Worm (Caenorhabditis elegans) whole organism, young adult: ENCODE data around the gene glb-20.

Experiments used
- B0019.2 ChIP-seq: fragments of 200-800 bp; sonication (Bioruptor generic); conservative IDR thresholded peaks from 2 replicates; pipeline ENCODE4 v1.3.6; 2022; ENCODE audit warnings: missing genetic modification reagents, missing genetic modification characterization, missing compliant biosample characterization
- B0336.3 ChIP-seq: fragments of 200-800 bp; sonication (Bioruptor generic); IDR thresholded peaks from 2 replicates; pipeline ENCODE4 v1.3.6; 2022; ENCODE audit warnings: missing genetic modification characterization, missing compliant biosample characterization
- F33H1.4 ChIP-seq: fragments of 200-800 bp; sonication (Bioruptor generic); IDR thresholded peaks from 2 replicates; pipeline ENCODE4 v1.3.6; 2022; ENCODE audit warnings: missing genetic modification reagents, missing genetic modification characterization, missing compliant biosample characterization
- K11D2.4 ChIP-seq: fragments of 200-800 bp; sonication (Bioruptor generic); IDR thresholded peaks from 2 replicates; pipeline ENCODE4 v1.3.6; 2022; ENCODE audit warnings: missing genetic modification reagents, missing genetic modification characterization, missing compliant biosample characterization
- K12H6.12 ChIP-seq: fragments of 200-800 bp; sonication (Bioruptor generic); optimal IDR thresholded peaks from 2 replicates; lab custom pipeline; 2018; ENCODE audit warnings: mild to moderate bottlenecking, missing genetic modification characterization, missing compliant biosample characterization
- Y56A3A.18 ChIP-seq: fragments of 200-800 bp; sonication (Bioruptor generic); IDR thresholded peaks from 2 replicates; pipeline ENCODE4 v1.3.6; 2022; ENCODE audit warnings: missing genetic modification reagents, missing genetic modification characterization, missing compliant biosample characterization
- Y79H2A.3 ChIP-seq: fragments of 200-800 bp; sonication (Bioruptor generic); conservative IDR thresholded peaks from 2 replicates; pipeline ENCODE4 v1.3.6; 2022; ENCODE audit warnings: missing genetic modification reagents, missing genetic modification characterization, missing compliant biosample characterization
- akir-1 ChIP-seq: fragments of 200-800 bp; sonication (Bioruptor generic); optimal IDR thresholded peaks from 2 replicates; lab custom pipeline; 2018; ENCODE audit warnings: mild to moderate bottlenecking, missing genetic modification characterization, moderate library complexity, missing compliant biosample characterization
- athp-1 ChIP-seq: sonication (generic microtip); optimal IDR thresholded peaks from 2 replicates; lab custom pipeline; 2017; ENCODE audit warnings: mild to moderate bottlenecking, missing genetic modification characterization, missing compliant biosample characterization
- attf-3 ChIP-seq: fragments of 200-800 bp; sonication (Bioruptor generic); conservative IDR thresholded peaks from 2 replicates; pipeline ENCODE4 v1.3.6; 2022; ENCODE audit warnings: missing genetic modification reagents, missing genetic modification characterization, missing compliant biosample characterization
- attf-5 ChIP-seq: fragments of 200-800 bp; sonication (Bioruptor generic); optimal IDR thresholded peaks from 2 replicates; lab custom pipeline; 2018; ENCODE audit warnings: mild to moderate bottlenecking, missing genetic modification characterization, missing compliant biosample characterization
- bed-2 ChIP-seq: fragments of 200-800 bp; sonication (Bioruptor generic); IDR thresholded peaks from 2 replicates; pipeline ENCODE4 v1.3.6; 2022; ENCODE audit warnings: missing genetic modification reagents, missing genetic modification characterization, missing compliant biosample characterization
- ccch-3 ChIP-seq: fragments of 200-800 bp; sonication (Bioruptor generic); optimal IDR thresholded peaks from 2 replicates; lab custom pipeline; 2018; ENCODE audit warnings: mild to moderate bottlenecking, missing genetic modification characterization, missing compliant biosample characterization
- ceh-100 ChIP-seq: fragments of 200-800 bp; sonication (Bioruptor generic); IDR thresholded peaks from 2 replicates; pipeline ENCODE4 v1.3.6; 2022; ENCODE audit warnings: missing genetic modification reagents, missing genetic modification characterization, missing compliant biosample characterization
- ceh-40 ChIP-seq: fragments of 200-800 bp; sonication (Bioruptor generic); IDR thresholded peaks from 2 replicates; pipeline ENCODE4 v1.3.6; 2022; ENCODE audit warnings: missing genetic modification characterization, missing compliant biosample characterization
- chd-7 ChIP-seq: sonication (generic microtip); optimal IDR thresholded peaks from 2 replicates; lab custom pipeline; 2016; ENCODE audit warnings: mild to moderate bottlenecking, missing genetic modification characterization, moderate library complexity, missing compliant biosample characterization
- dox-1 ChIP-seq: fragments of 200-800 bp; sonication (Bioruptor generic); IDR thresholded peaks from 2 replicates; pipeline ENCODE4 v1.3.6; 2022; ENCODE audit warnings: missing genetic modification reagents, missing genetic modification characterization, missing compliant biosample characterization
- dpff-1 ChIP-seq: sonication (generic microtip); optimal IDR thresholded peaks from 2 replicates; lab custom pipeline; 2017; ENCODE audit warnings: mild to moderate bottlenecking, missing genetic modification characterization, missing compliant biosample characterization
- ekl-4 ChIP-seq: fragments of 200-800 bp; sonication (Bioruptor generic); IDR thresholded peaks from 2 replicates; pipeline ENCODE4 v1.3.6; 2022; ENCODE audit warnings: missing genetic modification reagents, missing genetic modification characterization, missing compliant biosample characterization
- ets-4 ChIP-seq: fragments of 200-800 bp; sonication (Bioruptor generic); optimal IDR thresholded peaks from 2 replicates; lab custom pipeline; 2018; ENCODE audit warnings: mild to moderate bottlenecking, missing genetic modification characterization, missing compliant biosample characterization
- hrde-1 ChIP-seq: sonication (generic microtip); optimal IDR thresholded peaks from 2 replicates; lab custom pipeline; 2016; ENCODE audit warnings: missing genetic modification characterization, mild to moderate bottlenecking, missing compliant biosample characterization, moderate library complexity, missing genotype, missing genetic modification reagents, borderline replicate concordance
- hsf-1 ChIP-seq: fragments of 200-800 bp; sonication (Bioruptor generic); IDR thresholded peaks from 2 replicates; pipeline ENCODE4 v1.3.6; 2022; ENCODE audit warnings: missing genetic modification reagents, missing genetic modification characterization, missing compliant biosample characterization
- lag-1 ChIP-seq: fragments of 200-800 bp; sonication (Bioruptor generic); IDR thresholded peaks from 2 replicates; pipeline ENCODE4 v1.3.6; 2022; ENCODE audit warnings: missing genetic modification reagents, missing genetic modification characterization, missing compliant biosample characterization
- let-526 ChIP-seq: fragments of 200-800 bp; sonication (Bioruptor generic); IDR thresholded peaks from 2 replicates; pipeline ENCODE4 v1.3.6; 2022; ENCODE audit warnings: missing genetic modification reagents, missing genetic modification characterization, missing compliant biosample characterization
- lin-35 ChIP-seq, 3 experiments: fragments of 150-350 bp in 2 of 3; sonication (generic microtip) in 1 of 3; optimal IDR thresholded peaks; 2 replicates each; lab custom pipeline; 2014 to 2018; ENCODE audit warnings: missing biosample characterization in 3 of 3, missing genetic modification characterization in 3 of 3, missing genetic modification reagents in 3 of 3
- madf-10 ChIP-seq: sonication (generic microtip); optimal IDR thresholded peaks from 2 replicates; lab custom pipeline; 2016; ENCODE audit warnings: mild to moderate bottlenecking, missing genetic modification characterization, missing compliant biosample characterization
- mcd-1 ChIP-seq: fragments of 200-800 bp; sonication (Bioruptor generic); IDR thresholded peaks from 2 replicates; pipeline ENCODE4 v1.3.6; 2022; ENCODE audit warnings: missing genetic modification reagents, missing genetic modification characterization, missing compliant biosample characterization
- mes-4 ChIP-seq: sonication (generic microtip); optimal IDR thresholded peaks from 2 replicates; lab custom pipeline; 2016; ENCODE audit warnings: missing genotype, missing genetic modification characterization, missing compliant biosample characterization
- nhr-80 ChIP-seq: sonication (generic microtip); optimal IDR thresholded peaks from 2 replicates; lab custom pipeline; 2016; ENCODE audit warnings: missing genetic modification characterization, missing compliant biosample characterization
- pha-4 ChIP-seq: fragments of 150-350 bp; sonication (generic microtip); optimal IDR thresholded peaks from 2 replicates; lab custom pipeline; 2014; ENCODE audit warnings: missing biosample characterization, missing genetic modification reagents, missing genetic modification characterization
- sea-2 ChIP-seq: fragments of 200-800 bp; sonication (Bioruptor generic); IDR thresholded peaks from 2 replicates; pipeline ENCODE4 v1.3.6; 2022; ENCODE audit warnings: missing genetic modification characterization, missing compliant biosample characterization
- unc-130 ChIP-seq: sonication (generic microtip); optimal IDR thresholded peaks from 2 replicates; lab custom pipeline; 2016; ENCODE audit warnings: missing genetic modification reagents, missing genetic modification characterization, missing compliant biosample characterization
- zfh-2 ChIP-seq: fragments of 200-800 bp; sonication (Bioruptor generic); conservative IDR thresholded peaks from 2 replicates; pipeline ENCODE4 v1.3.6; 2022; ENCODE audit warnings: missing genetic modification reagents, missing genetic modification characterization, missing compliant biosample characterization

The glb-20 gene

ce11 chrX:13603826-13604225, 47.9 kb upstream of the glb-20 start, which contains the start of gene F54B11.8:
Gene F54B11.8, minus strand, starts transcription at chrX:13603926.
- peak; percentile 14; the same call in 1 of the 2 replicates for TF ChIP-seq ekl-4 (GFP tag; lab: Robert Waterston, UW)
- no peak for TF ChIP-seq chd-7 (tag; lab: Kevin White, UChicago)

- TF ChIP-seq ccch-3 (GFP tag; lab: Kevin White, UChicago) (no peak), B0336.3 (no peak), madf-10 (no peak), mes-4 (tag; lab: Kevin White, UChicago) (no peak), ceh-100 (GFP tag; lab: Robert Waterston, UW) (no peak), mcd-1 (no peak), K12H6.12 (tag; lab: Kevin White, UChicago) (no peak), K11D2.4 (no peak), B0019.2 (GFP tag; lab: Robert Waterston, UW) (no peak)
- TF ChIP-seq, all 124 proteins: peak for 0
These were observed 44.2 kb upstream of the glb-20 start, which contains the start of gene F54B11.7 for ce11 chrX:13600136-13600535. Gene F54B11.7, plus strand, starts transcription at chrX:13600436.

- TF ChIP-seq pha-4 (tag; lab: Kevin White, UChicago) (no peak), nhr-80 (tag; lab: Kevin White, UChicago) (peak; percentile 54), K12H6.12 (tag; lab: Kevin White, UChicago) (peak; percentile 6), sea-2 (GFP tag; lab: Robert Waterston, UW) (no peak), bed-2 (GFP tag; lab: Robert Waterston, UW) (no peak), let-526 (GFP tag; lab: Robert Waterston, UW) (no peak), Y56A3A.18 (no peak), F33H1.4 (no peak), hrde-1 (no peak), hsf-1 (GFP tag; lab: Robert Waterston, UW) (no peak), unc-130 (GFP tag; lab: Kevin White, UChicago) (no peak), lag-1 (GFP tag; lab: Robert Waterston, UW) (no peak), dpff-1 (no peak), zfh-2 (GFP tag; lab: Robert Waterston, UW) (peak; percentile 40; the same call in 1 of the 2 replicates), ets-4 (GFP tag; lab: Kevin White, UChicago) (no peak), athp-1 (tag; lab: Kevin White, UChicago) (no peak), ceh-40 (GFP tag; lab: Robert Waterston, UW) (0 out of 2 replicates have a peak, but pooled peaks have one; percentile 19), ekl-4 (GFP tag; lab: Robert Waterston, UW) (no peak), chd-7 (tag; lab: Kevin White, UChicago) (no peak), attf-5 (GFP tag; lab: Kevin White, UChicago) (peak; percentile 35), dox-1 (GFP tag; lab: Robert Waterston, UW) (peak; percentile 50; the same call in 1 of the 2 replicates), akir-1 (GFP tag; lab: Kevin White, UChicago) (no peak), attf-3 (GFP tag; lab: Robert Waterston, UW) (peak; percentile 89), Y79H2A.3 (GFP tag; lab: Robert Waterston, UW) (no peak), lin-35 (GFP tag; optimal IDR thresholded peaks at IDR 0.05; lab: Kevin White, UChicago) (peak in 1 of 3 experiments; percentile 40)
These were observed 42.1 kb upstream of the glb-20 start, which contains the start of gene bra-1 for ce11 chrX:13598021-13598499. Gene bra-1, plus strand, starts transcription at chrX:13598449.
